Worm (Caenorhabditis elegans) whole organism, L1 larva: Measurements from ENCODE around the gene B0564.2.

ENCODE experiments used
- C04F5.9 ChIP-seq: sonication (generic microtip); optimal IDR thresholded peaks from 2 replicates; lab custom pipeline; 2016; ENCODE audit warnings: missing genetic modification characterization, missing compliant biosample characterization
- Y116A8C.19 ChIP-seq: sonication (generic microtip); optimal IDR thresholded peaks from 2 replicates; lab custom pipeline; 2016; ENCODE audit warnings: missing compliant biosample characterization, missing genetic modification characterization, borderline replicate concordance
- alr-1 ChIP-seq: fragments of 200-800 bp; sonication (Bioruptor generic); optimal IDR thresholded peaks from 2 replicates; lab custom pipeline; 2018; ENCODE audit warnings: borderline replicate concordance, mild to moderate bottlenecking, missing genetic modification characterization, missing compliant biosample characterization
- aly-2 ChIP-seq: fragments of 150-350 bp; optimal IDR thresholded peaks from 2 replicates; lab custom pipeline; 2014; ENCODE audit warnings: missing biosample characterization, missing genetic modification characterization
- ama-1 ChIP-seq: fragments of 150-350 bp; optimal IDR thresholded peaks from 2 replicates; lab custom pipeline; 2014
- blmp-1 ChIP-seq: fragments of 150-350 bp; optimal IDR thresholded peaks from 2 replicates; lab custom pipeline; 2014; ENCODE audit warnings: missing biosample characterization, missing genetic modification characterization
- ceh-63 ChIP-seq: fragments of 200-800 bp; sonication (Bioruptor generic); optimal IDR thresholded peaks from 2 replicates; lab custom pipeline; 2018; ENCODE audit warnings: mild to moderate bottlenecking, missing genetic modification characterization, missing compliant biosample characterization
- ceh-8 ChIP-seq: fragments of 200-800 bp; sonication (Bioruptor generic); optimal IDR thresholded peaks from 2 replicates; lab custom pipeline; 2018; ENCODE audit warnings: mild to moderate bottlenecking, missing genetic modification characterization, moderate library complexity, missing compliant biosample characterization
- ceh-88 ChIP-seq: fragments of 200-800 bp; sonication (Bioruptor generic); IDR thresholded peaks from 2 replicates; pipeline ENCODE4 v1.3.6; 2022; ENCODE audit warnings: missing genetic modification characterization, missing compliant biosample characterization
- ceh-90 ChIP-seq: sonication (generic microtip); optimal IDR thresholded peaks from 2 replicates; lab custom pipeline; 2016; ENCODE audit warnings: missing genetic modification characterization, missing compliant biosample characterization
- dpl-1 ChIP-seq, 3 experiments: fragments of 150-350 bp in 2 of 3; sonication (generic microtip) in 1 of 3; optimal IDR thresholded peaks; 2 replicates each; lab custom pipeline; 2014 to 2017; ENCODE audit warnings: missing biosample characterization in 3 of 3, missing genetic modification characterization in 3 of 3, missing genetic modification reagents in 3 of 3
- efl-1 ChIP-seq, 4 experiments: fragments of 150-350 bp; optimal IDR thresholded peaks in 3 of 4; peaks in 1 of 4; 1 replicate in 1 of 4; 2 replicates in 3 of 4; lab custom pipeline; 2014; ENCODE audit warnings: missing biosample characterization in 2 of 4, missing genetic modification characterization in 2 of 4, missing genetic modification reagents in 2 of 4
- efl-3 ChIP-seq: fragments of 200-800 bp; sonication (Bioruptor generic); optimal IDR thresholded peaks from 2 replicates; lab custom pipeline; 2018; ENCODE audit warnings: mild to moderate bottlenecking, missing genetic modification characterization, missing compliant biosample characterization
- egl-27 ChIP-seq, 2 experiments: fragments of 150-350 bp in 1 of 2; sonication (generic microtip); optimal IDR thresholded peaks; 3 replicates each; lab custom pipeline; 2017 to 2018; ENCODE audit warnings: missing biosample characterization in 2 of 2, missing genetic modification characterization in 2 of 2, missing genetic modification reagents in 2 of 2
- elt-3 ChIP-seq, 6 experiments: fragments of 150-350 bp in 1 of 6; sonication (generic microtip); optimal IDR thresholded peaks; 2 replicates each; lab custom pipeline; 2017 to 2018; ENCODE audit warnings: missing biosample characterization in 6 of 6, missing genetic modification characterization in 6 of 6, inconsistent platforms in 1 of 6
- fkh-4 ChIP-seq: sonication (generic microtip); optimal IDR thresholded peaks from 2 replicates; lab custom pipeline; 2016; ENCODE audit warnings: missing compliant biosample characterization, missing genetic modification characterization, borderline replicate concordance
- fos-1 ChIP-seq: fragments of 150-350 bp; optimal IDR thresholded peaks from 2 replicates; lab custom pipeline; 2014; ENCODE audit warnings: missing biosample characterization, missing genetic modification characterization
- grh-1 ChIP-seq: fragments of 200-800 bp; sonication (Bioruptor generic); IDR thresholded peaks from 2 replicates; pipeline ENCODE4 v1.3.6; 2022; ENCODE audit warnings: missing genetic modification reagents, missing genetic modification characterization, missing compliant biosample characterization
- hlh-17 ChIP-seq: fragments of 200-800 bp; sonication (Bioruptor generic); optimal IDR thresholded peaks from 2 replicates; lab custom pipeline; 2018; ENCODE audit warnings: missing genetic modification characterization, mild to moderate bottlenecking, missing compliant biosample characterization, moderate library complexity, borderline replicate concordance
- hpl-2 ChIP-seq: fragments of 150-350 bp; optimal IDR thresholded peaks from 2 replicates; lab custom pipeline; 2014; ENCODE audit warnings: missing biosample characterization, missing genetic modification reagents, missing genetic modification characterization
- irx-1 ChIP-seq: sonication (generic microtip); optimal IDR thresholded peaks from 2 replicates; lab custom pipeline; 2016; ENCODE audit warnings: missing genetic modification characterization, missing compliant biosample characterization
- isw-1 ChIP-seq: fragments of 200-800 bp; sonication (Bioruptor generic); IDR thresholded peaks from 2 replicates; pipeline ENCODE4 v1.3.6; 2022; ENCODE audit warnings: missing genetic modification characterization, missing compliant biosample characterization
- jun-1 ChIP-seq: fragments of 150-350 bp; optimal IDR thresholded peaks from 2 replicates; lab custom pipeline; 2014; ENCODE audit warnings: missing biosample characterization, missing genetic modification reagents, missing genetic modification characterization
- lin-13 ChIP-seq: fragments of 150-350 bp; optimal IDR thresholded peaks from 2 replicates; lab custom pipeline; 2014; ENCODE audit warnings: missing biosample characterization, missing genetic modification reagents, missing genetic modification characterization
- lin-35 ChIP-seq, 2 experiments: fragments of 150-350 bp; optimal IDR thresholded peaks; 2 replicates each; lab custom pipeline; 2014; ENCODE audit warnings: missing biosample characterization in 2 of 2, missing genetic modification characterization in 2 of 2, missing genetic modification reagents in 2 of 2
- lin-39 ChIP-seq: fragments of 150-350 bp; optimal IDR thresholded peaks from 2 replicates; lab custom pipeline; 2014; ENCODE audit warnings: missing biosample characterization, missing genetic modification reagents, missing genetic modification characterization
- mab-9 ChIP-seq: fragments of 200-800 bp; sonication (Bioruptor generic); IDR thresholded peaks from 2 replicates; pipeline ENCODE4 v1.3.6; 2022; ENCODE audit warnings: missing genetic modification reagents, missing genetic modification characterization, missing compliant biosample characterization
- mdl-1 ChIP-seq, 2 experiments: fragments of 150-350 bp; optimal IDR thresholded peaks; 2 replicates each; lab custom pipeline; 2014 to 2017; ENCODE audit warnings: missing biosample characterization in 2 of 2, missing genetic modification characterization in 2 of 2, inconsistent platforms in 1 of 2
- nhr-11 ChIP-seq: fragments of 150-350 bp; optimal IDR thresholded peaks from 2 replicates; lab custom pipeline; 2014; ENCODE audit warnings: missing biosample characterization, missing genetic modification characterization
- nhr-20 ChIP-seq: sonication (generic microtip); optimal IDR thresholded peaks from 2 replicates; lab custom pipeline; 2016; ENCODE audit warnings: mild to moderate bottlenecking, missing genetic modification characterization, missing compliant biosample characterization
- nhr-71 ChIP-seq: sonication (generic microtip); optimal IDR thresholded peaks from 2 replicates; lab custom pipeline; 2016; ENCODE audit warnings: mild to moderate bottlenecking, missing genetic modification characterization, moderate library complexity, missing compliant biosample characterization
- nhr-76 ChIP-seq: sonication (generic microtip); optimal IDR thresholded peaks from 2 replicates; lab custom pipeline; 2017; ENCODE audit warnings: missing biosample characterization, missing genetic modification characterization
- nhr-77 ChIP-seq: fragments of 150-350 bp; optimal IDR thresholded peaks from 2 replicates; lab custom pipeline; 2014; ENCODE audit warnings: missing biosample characterization, missing genetic modification characterization
- nhr-84 ChIP-seq: sonication (generic microtip); optimal IDR thresholded peaks from 2 replicates; lab custom pipeline; 2017; ENCODE audit warnings: missing biosample characterization, missing genetic modification characterization
- pax-3 ChIP-seq: fragments of 200-800 bp; sonication (Bioruptor generic); optimal IDR thresholded peaks from 2 replicates; lab custom pipeline; 2018; ENCODE audit warnings: mild to moderate bottlenecking, missing genetic modification characterization, moderate library complexity, missing compliant biosample characterization
- rnt-1 ChIP-seq: sonication (generic microtip); optimal IDR thresholded peaks from 2 replicates; lab custom pipeline; 2016; ENCODE audit warnings: mild to moderate bottlenecking, missing genetic modification characterization, moderate library complexity, missing compliant biosample characterization
- skn-1 ChIP-seq: fragments of 150-350 bp; optimal IDR thresholded peaks from 2 replicates; lab custom pipeline; 2014; ENCODE audit warnings: missing biosample characterization, missing genetic modification characterization
- sup-37 ChIP-seq: fragments of 200-800 bp; sonication (Bioruptor generic); optimal IDR thresholded peaks from 2 replicates; lab custom pipeline; 2018; ENCODE audit warnings: mild to moderate bottlenecking, missing genetic modification characterization, missing compliant biosample characterization
- unc-30 ChIP-seq: sonication (generic microtip); optimal IDR thresholded peaks from 2 replicates; lab custom pipeline; 2017; ENCODE audit warnings: missing biosample characterization, missing genetic modification characterization
- unc-62 ChIP-seq: fragments of 150-350 bp; optimal IDR thresholded peaks from 2 replicates; lab custom pipeline; 2014; ENCODE audit warnings: missing biosample characterization, missing genetic modification reagents, missing genetic modification characterization
- unc-86 ChIP-seq: sonication (generic microtip); optimal IDR thresholded peaks from 2 replicates; lab custom pipeline; 2016; ENCODE audit warnings: missing genetic modification characterization, missing compliant biosample characterization
- xbp-1 ChIP-seq: sonication (generic microtip); optimal IDR thresholded peaks from 2 replicates; lab custom pipeline; 2016; ENCODE audit warnings: missing genetic modification characterization, missing compliant biosample characterization
- zag-1 ChIP-seq: fragments of 150-350 bp; optimal IDR thresholded peaks from 2 replicates; lab custom pipeline; 2014; ENCODE audit warnings: missing biosample characterization, missing genetic modification characterization
- ztf-11 ChIP-seq, 2 experiments: sonication (generic microtip); optimal IDR thresholded peaks; 2 replicates each; lab custom pipeline; 2016 to 2017; ENCODE audit warnings: missing genetic modification characterization in 2 of 2, missing biosample characterization in 1 of 2, missing compliant biosample characterization in 1 of 2
- ztf-4 ChIP-seq: fragments of 150-350 bp; optimal IDR thresholded peaks from 2 replicates; lab custom pipeline; 2014; ENCODE audit warnings: missing biosample characterization, missing genetic modification characterization

Gene B0564.2

ce11 chrIV:13093677-13094076, 13.8 kb upstream of the B0564.2 start, which contains the start of the genes prcc-1 and C39E9.12 (continued):
- no peak for TF ChIP-seq unc-30
- TF ChIP-seq nhr-77 (tag; lab: Kevin White, UChicago): peak; percentile 54
- peak; percentile 14 for TF ChIP-seq C04F5.9
- TF ChIP-seq ztf-4: no peak
- peak in 1 of 6 experiments; percentile 67 for TF ChIP-seq elt-3 (tag; optimal IDR thresholded peaks at IDR 0.05; lab: Kevin White, UChicago)
- TF ChIP-seq zag-1 (tag; lab: Kevin White, UChicago): no peak
- no peak for TF ChIP-seq pax-3

- no peak for TF ChIP-seq grh-1 (GFP tag; lab: Robert Waterston, UW)
- TF ChIP-seq ceh-63 (GFP tag; lab: Kevin White, UChicago): no peak
- no peak for TF ChIP-seq isw-1
- no peak for TF ChIP-seq efl-1 (optimal IDR thresholded peaks at IDR 0.05; lab: Kevin White, UChicago)
- peak in 1 of 2 experiments; percentile 57 for TF ChIP-seq efl-1 (GFP tag; optimal IDR thresholded peaks at IDR 0.05 in 1 of 2; lab: Kevin White, UChicago)
- no peak for TF ChIP-seq ceh-90 (tag; lab: Kevin White, UChicago)
- TF ChIP-seq lin-13 (GFP tag; lab: Kevin White, UChicago): no peak
These were observed 12.0 kb upstream of the B0564.2 start, which contains the start of gene rfc-3 for ce11 chrIV:13095462-13095861. rfc-3 (plus strand) TSS chrIV:13095762.

- TF ChIP-seq egl-27 (tag; optimal IDR thresholded peaks at IDR 0.05; lab: Kevin White, UChicago) (no peak), aly-2 (tag; lab: Kevin White, UChicago) (peak; percentile 13)
These were observed 10.7 kb upstream of the B0564.2 start for ce11 chrIV:13096778-13097177.

ce11 chrIV:13098652-13099051, 8.8 kb upstream of the B0564.2 start, which contains the start of the genes dli-1, tin-9.2 and exos-4.1:
dli-1 (minus strand) TSS chrIV:13098792.
tin-9.2 (plus strand) TSS chrIV:13098995.
exos-4.1 (plus strand) TSS chrIV:13098999.
- TF ChIP-seq hpl-2 (no peak), ceh-8 (GFP tag; lab: Kevin White, UChicago) (no peak), ztf-11 (tag; optimal IDR thresholded peaks at IDR 0.05; lab: Kevin White, UChicago) (no peak), blmp-1 (tag; lab: Kevin White, UChicago) (peak; percentile 62), ama-1 (lab: Kevin White, UChicago) (peak; percentile 16), nhr-11 (tag; lab: Kevin White, UChicago) (peak; percentile 33), aly-2 (tag; lab: Kevin White, UChicago) (no peak), hlh-17 (GFP tag; lab: Kevin White, UChicago) (no peak), jun-1 (tag; lab: Kevin White, UChicago) (peak; percentile 14), fkh-4 (no peak), Y116A8C.19 (tag; lab: Kevin White, UChicago) (no peak), egl-27 (tag; optimal IDR thresholded peaks at IDR 0.05; lab: Kevin White, UChicago) (no peak), skn-1 (tag; lab: Kevin White, UChicago) (peak; percentile 86), irx-1 (peak; percentile 51), mab-9 (peak; percentile 10; the same call in 1 of the 2 replicates), xbp-1 (tag; lab: Kevin White, UChicago) (peak; percentile 78), dpl-1 (GFP tag; optimal IDR thresholded peaks at IDR 0.05; lab: Kevin White, UChicago) (peak; percentile 73 to 84 (median 79)), nhr-84 (tag; lab: Kevin White, UChicago) (no peak), lin-39 (tag; lab: Kevin White, UChicago) (peak; percentile 73), efl-3 (no peak), lin-35 (GFP tag; optimal IDR thresholded peaks at IDR 0.05; lab: Kevin White, UChicago) (peak; percentile 80 to 82), rnt-1 (tag; lab: Kevin White, UChicago) (peak; percentile 69), unc-86 (tag; lab: Kevin White, UChicago) (peak; percentile 69), efl-1 (optimal IDR thresholded peaks at IDR 0.05; lab: Kevin White, UChicago) (peak; percentile 82 to 84), efl-1 (GFP tag; optimal IDR thresholded peaks at IDR 0.05 in 1 of 2; lab: Kevin White, UChicago) (peak; percentile 82 to 97), nhr-76 (no peak), mdl-1 (tag; optimal IDR thresholded peaks at IDR 0.05; lab: Kevin White, UChicago) (peak in 1 of 2 experiments; percentile 49), nhr-71 (peak; percentile 88), sup-37 (GFP tag; lab: Kevin White, UChicago) (no peak), unc-62 (GFP tag; lab: Kevin White, UChicago) (no peak), ceh-63 (GFP tag; lab: Kevin White, UChicago) (no peak), ceh-88 (GFP tag; lab: Robert Waterston, UW) (no peak), alr-1 (tag; lab: Kevin White, UChicago) (no peak), nhr-20 (tag; lab: Kevin White, UChicago) (peak; percentile 73), elt-3 (tag; optimal IDR thresholded peaks at IDR 0.05; lab: Kevin White, UChicago) (peak in 1 of 6 experiments; percentile 39), fos-1 (tag; lab: Kevin White, UChicago) (peak; percentile 33), isw-1 (peak; percentile 79)
